Fruit fly (Drosophila melanogaster): ENCODE measurements around the gene Ubx.

DNA sequence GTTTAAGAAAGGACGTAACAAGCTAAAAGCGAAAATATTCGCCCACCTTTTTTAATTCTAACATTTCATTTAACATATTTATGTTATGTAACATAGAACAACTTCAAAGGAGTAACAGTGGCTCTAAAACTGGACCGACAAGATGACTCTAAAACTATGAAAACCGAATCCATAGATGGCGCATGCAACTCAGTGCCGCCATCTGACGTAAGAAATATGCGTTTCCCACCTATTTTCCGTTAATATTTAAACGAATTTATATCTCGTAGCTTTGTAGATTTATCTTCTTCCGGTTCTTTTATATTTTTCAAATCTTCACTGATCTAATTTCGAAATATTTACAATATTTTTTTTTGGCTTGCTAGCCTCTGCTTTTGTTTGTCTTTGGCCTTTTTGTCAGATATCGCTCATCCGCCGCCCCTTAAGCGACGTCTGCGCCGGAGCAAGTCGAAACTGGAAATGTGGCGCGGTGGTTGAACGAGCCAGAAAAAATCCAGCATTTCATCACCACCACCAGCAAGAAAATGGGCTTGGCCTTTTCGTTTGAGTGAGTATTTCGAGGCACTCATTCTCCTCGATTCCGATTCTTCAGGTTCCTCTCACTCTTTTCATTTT, 14.4 kb upstream of the Ubx start:
- no peak for TF ChIP-seq pan (optimal IDR thresholded peaks at IDR 0.05)
- no peak for TF ChIP-seq CG8478 (optimal IDR thresholded peaks at IDR 0.05)
- no peak for TF ChIP-seq psq (optimal IDR thresholded peaks at IDR 0.05)
